Worm (Caenorhabditis elegans) whole organism, early embryonic: Measurements from ENCODE around the gene D1022.4.
"Not testable (repeated sequence)": the region's sequence is repeated elsewhere in the genome, so short reads cannot be mapped to it uniquely, and the experiment has no call there.

Experiments
- B0310.2 ChIP-seq: sonication (generic microtip); optimal IDR thresholded peaks from 2 replicates; lab custom pipeline; 2016; ENCODE audit warnings: mild to moderate bottlenecking, missing genetic modification characterization, missing compliant biosample characterization
- F13C5.2 ChIP-seq: sonication (generic microtip); optimal IDR thresholded peaks from 2 replicates; lab custom pipeline; 2017; ENCODE audit warnings: mild to moderate bottlenecking, missing genetic modification characterization, inconsistent platforms, missing compliant biosample characterization
- aly-1 ChIP-seq: sonication (generic microtip); optimal IDR thresholded peaks from 2 replicates; lab custom pipeline; 2016; ENCODE audit warnings: missing genetic modification characterization, missing compliant biosample characterization
- ama-1 ChIP-seq: fragments of 150-350 bp; optimal IDR thresholded peaks from 2 replicates; lab custom pipeline; 2014
- ceh-13 ChIP-seq: fragments of 200-800 bp; sonication (Bioruptor generic); optimal IDR thresholded peaks from 2 replicates; lab custom pipeline; 2018; ENCODE audit warnings: mild to moderate bottlenecking, missing genetic modification characterization, missing compliant biosample characterization
- ceh-36 ChIP-seq: sonication (generic microtip); optimal IDR thresholded peaks from 2 replicates; lab custom pipeline; 2016; ENCODE audit warnings: missing genetic modification characterization, inconsistent platforms, missing compliant biosample characterization
- ets-7 ChIP-seq: sonication (generic microtip); optimal IDR thresholded peaks from 2 replicates; lab custom pipeline; 2016; ENCODE audit warnings: missing genotype, missing genetic modification characterization, missing compliant biosample characterization
- flt-1 ChIP-seq: fragments of 200-800 bp; sonication (Bioruptor generic); IDR thresholded peaks from 2 replicates; pipeline ENCODE4 v1.3.6; 2022; ENCODE audit warnings: missing genetic modification characterization, missing compliant biosample characterization
- hmbx-1 ChIP-seq: sonication (generic microtip); optimal IDR thresholded peaks from 2 replicates; lab custom pipeline; 2016; ENCODE audit warnings: mild to moderate bottlenecking, missing genetic modification characterization, missing compliant biosample characterization
- hmg-4 ChIP-seq: fragments of 200-800 bp; sonication (Bioruptor generic); optimal IDR thresholded peaks from 2 replicates; lab custom pipeline; 2018; ENCODE audit warnings: mild to moderate bottlenecking, missing genetic modification characterization, missing compliant biosample characterization
- hnd-1 ChIP-seq: sonication (generic microtip); optimal IDR thresholded peaks from 2 replicates; lab custom pipeline; 2016; ENCODE audit warnings: missing genetic modification characterization, missing compliant biosample characterization
- pes-1 ChIP-seq: fragments of 200-800 bp; sonication (Bioruptor generic); IDR thresholded peaks from 2 replicates; pipeline ENCODE4 v1.3.6; 2022; ENCODE audit warnings: missing genetic modification reagents, missing genetic modification characterization, missing compliant biosample characterization
- scrt-1 ChIP-seq: fragments of 200-800 bp; sonication (Bioruptor generic); IDR thresholded peaks from 2 replicates; pipeline ENCODE4 v1.3.6; 2022; ENCODE audit warnings: missing genetic modification characterization, missing compliant biosample characterization
- sea-1 ChIP-seq: fragments of 200-800 bp; sonication (Bioruptor generic); conservative IDR thresholded peaks from 2 replicates; pipeline ENCODE4 v1.3.6; 2022; ENCODE audit warnings: missing genetic modification characterization, missing compliant biosample characterization
- tbx-11 ChIP-seq: fragments of 200-800 bp; sonication (Bioruptor generic); IDR thresholded peaks from 2 replicates; pipeline ENCODE4 v1.3.6; 2022; ENCODE audit warnings: missing genetic modification characterization, missing compliant biosample characterization
- tbx-37 ChIP-seq: fragments of 200-800 bp; sonication (Bioruptor generic); conservative IDR thresholded peaks from 2 replicates; pipeline ENCODE4 v1.3.6; 2022; ENCODE audit warnings: missing genetic modification reagents, missing genetic modification characterization, missing compliant biosample characterization
- tra-4 ChIP-seq: sonication (generic microtip); optimal IDR thresholded peaks from 2 replicates; lab custom pipeline; 2017; ENCODE audit warnings: missing genetic modification characterization, missing compliant biosample characterization

Gene D1022.4

DNA sequence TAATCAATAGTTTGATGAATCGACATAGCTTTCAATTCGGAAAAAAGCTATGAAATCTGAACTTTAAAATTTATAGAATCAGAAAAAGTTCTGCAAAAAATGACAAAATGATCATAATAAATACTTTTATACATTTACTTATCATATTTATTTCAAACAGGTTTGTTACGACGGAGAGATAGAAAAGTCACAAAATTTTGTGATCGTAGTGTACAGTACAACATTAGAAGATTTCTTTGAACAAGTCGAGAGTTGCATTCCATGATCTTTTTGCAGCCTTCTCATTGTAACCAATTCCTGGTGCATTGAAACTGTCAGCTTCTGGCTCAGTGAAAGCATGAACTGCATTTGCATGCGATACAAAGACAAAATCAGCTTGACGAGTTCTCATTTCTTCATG, 908 bp downstream of the D1022.4 start, which contains the start of gene D1022.3:
Gene D1022.3, minus strand, starts transcription at position 101 of the 400 bp plus-strand sequence.
- no peak for TF ChIP-seq ceh-13
- TF ChIP-seq ceh-36 (tag; lab: Kevin White, UChicago), result no peak
- no peak for TF ChIP-seq B0310.2 (tag; lab: Kevin White, UChicago)
- TF ChIP-seq hnd-1, result no peak
- no peak for TF ChIP-seq flt-1 (GFP tag; lab: Robert Waterston, UW)
- no peak for TF ChIP-seq ets-7
- TF ChIP-seq tbx-11 (GFP tag; lab: Robert Waterston, UW), result no peak
- no peak for TF ChIP-seq tbx-37 (GFP tag; lab: Robert Waterston, UW)
- no peak for TF ChIP-seq tra-4 (tag; lab: Kevin White, UChicago)
- no peak for TF ChIP-seq hmbx-1 (tag; lab: Kevin White, UChicago)
- TF ChIP-seq F13C5.2 (tag; lab: Kevin White, UChicago), result no peak
- TF ChIP-seq pes-1 (GFP tag; lab: Robert Waterston, UW), result no peak
- TF ChIP-seq aly-1 (tag; lab: Kevin White, UChicago), result no peak
- TF ChIP-seq ama-1 (lab: Kevin White, UChicago), result no peak
- no peak for TF ChIP-seq hmg-4 (GFP tag; lab: Kevin White, UChicago)
- TF ChIP-seq sea-1 (GFP tag; lab: Robert Waterston, UW), result no peak
- no peak for TF ChIP-seq scrt-1

DNA sequence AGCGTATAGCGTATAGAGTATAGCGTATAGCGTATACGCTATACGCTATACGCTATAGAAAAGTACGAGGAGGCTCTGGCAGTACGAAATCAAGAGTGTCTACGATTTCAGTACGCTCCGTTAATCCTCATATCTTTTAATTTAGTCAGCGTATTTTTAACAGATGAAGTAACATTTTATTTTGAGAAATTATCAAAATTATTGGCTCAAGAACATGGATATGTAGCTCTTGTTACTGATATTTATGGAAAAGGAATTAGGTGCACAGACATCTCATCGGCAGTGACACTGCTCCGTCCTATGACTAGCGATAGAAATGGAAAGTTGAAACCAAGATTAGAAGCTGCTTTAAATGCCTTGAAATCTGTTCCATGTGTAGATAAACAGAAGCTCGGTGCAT, 22.1 kb downstream of the D1022.4 start, which contains the start of gene K02A2.1:
Gene K02A2.1, plus strand, starts transcription at position 301 of the 400 bp plus-strand sequence.
- TF ChIP-seq hmg-4 (GFP tag; lab: Kevin White, UChicago); ets-7; tbx-37 (GFP tag; lab: Robert Waterston, UW): not testable (repeated sequence)

DNA sequence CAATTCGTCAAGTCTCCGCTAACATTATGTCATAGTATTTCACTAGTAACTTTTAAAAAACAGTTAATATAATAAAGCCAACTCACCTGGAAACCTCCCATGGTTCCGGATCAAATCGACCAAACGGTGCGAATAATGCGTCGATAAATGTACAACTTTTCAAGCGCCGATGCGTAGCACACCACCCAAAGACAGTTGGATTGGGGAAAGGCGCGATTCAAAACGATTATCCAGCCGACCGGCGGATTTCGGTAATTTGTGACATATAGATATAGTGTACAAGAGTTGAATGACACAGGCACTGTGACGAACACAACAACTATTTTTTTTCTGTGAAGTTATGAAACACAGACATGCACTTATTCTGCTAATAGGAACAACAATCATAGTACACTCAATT, 22.9 kb downstream of the D1022.4 start, which contains the start of gene kcc-3:
Gene kcc-3, minus strand, starts transcription at position 101 of the 400 bp plus-strand sequence.
- TF ChIP-seq ama-1 (lab: Kevin White, UChicago), result no peak
- TF ChIP-seq ceh-13, result no peak
- no peak for TF ChIP-seq flt-1 (GFP tag; lab: Robert Waterston, UW)
- no peak for TF ChIP-seq hmbx-1 (tag; lab: Kevin White, UChicago)
- no peak for TF ChIP-seq tra-4 (tag; lab: Kevin White, UChicago)
- no peak for TF ChIP-seq sea-1 (GFP tag; lab: Robert Waterston, UW)
- no peak for TF ChIP-seq tbx-37 (GFP tag; lab: Robert Waterston, UW)
- TF ChIP-seq ets-7, result no peak
- TF ChIP-seq tbx-11 (GFP tag; lab: Robert Waterston, UW), result no peak
- TF ChIP-seq aly-1 (tag; lab: Kevin White, UChicago), result no peak
- no peak for TF ChIP-seq hmg-4 (GFP tag; lab: Kevin White, UChicago)
- no peak for TF ChIP-seq B0310.2 (tag; lab: Kevin White, UChicago)
- no peak for TF ChIP-seq scrt-1

- TF ChIP-seq hnd-1 (no peak), hmbx-1 (tag; lab: Kevin White, UChicago) (no peak), tbx-11 (GFP tag; lab: Robert Waterston, UW) (no peak), ama-1 (lab: Kevin White, UChicago) (no peak), B0310.2 (tag; lab: Kevin White, UChicago) (no peak), ceh-36 (tag; lab: Kevin White, UChicago) (no peak), F13C5.2 (tag; lab: Kevin White, UChicago) (no peak), scrt-1 (no peak), tra-4 (tag; lab: Kevin White, UChicago) (no peak), sea-1 (GFP tag; lab: Robert Waterston, UW) (no peak), aly-1 (tag; lab: Kevin White, UChicago) (no peak), tbx-37 (GFP tag; lab: Robert Waterston, UW) (no peak), pes-1 (GFP tag; lab: Robert Waterston, UW) (no peak), ets-7 (no peak), hmg-4 (GFP tag; lab: Kevin White, UChicago) (no peak)
Observed at ce11 chrII:7432327-7432726, 24.8 kb downstream of the D1022.4 start, which contains the start of gene srd-54. Gene srd-54 (plus strand): TSS chrII:7432627.

DNA sequence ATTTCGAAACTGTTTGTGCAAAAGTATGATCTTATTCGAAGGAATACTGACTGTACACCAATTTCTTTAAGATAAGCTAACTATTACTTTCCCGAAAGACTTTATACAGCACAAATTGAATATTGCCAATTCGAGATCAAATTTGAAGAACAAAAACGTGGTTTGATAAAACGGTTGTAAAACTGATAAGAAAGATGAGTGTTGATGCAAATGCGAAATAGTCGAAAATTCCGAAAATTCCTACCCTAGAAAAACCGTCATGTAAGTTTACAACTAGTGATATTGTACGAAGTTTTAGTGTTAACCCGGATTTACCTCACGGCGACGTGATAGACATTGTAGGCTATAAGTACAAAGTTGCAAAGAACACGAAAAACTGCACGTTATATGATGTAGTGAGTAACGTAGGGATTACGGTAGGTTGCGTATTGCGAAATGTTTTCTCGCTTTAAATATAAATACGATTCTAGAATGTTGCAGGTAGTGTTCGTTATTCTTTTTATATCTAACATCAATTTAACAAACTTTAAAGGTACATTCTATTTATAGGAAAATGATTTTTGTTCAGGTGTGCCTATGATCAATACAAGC, 36.2 kb downstream of the D1022.4 start:
- TF ChIP-seq hmg-4 (GFP tag; lab: Kevin White, UChicago) (no peak), sea-1 (GFP tag; lab: Robert Waterston, UW) (no peak), flt-1 (GFP tag; lab: Robert Waterston, UW) (no peak), F13C5.2 (tag; lab: Kevin White, UChicago) (no peak)

DNA sequence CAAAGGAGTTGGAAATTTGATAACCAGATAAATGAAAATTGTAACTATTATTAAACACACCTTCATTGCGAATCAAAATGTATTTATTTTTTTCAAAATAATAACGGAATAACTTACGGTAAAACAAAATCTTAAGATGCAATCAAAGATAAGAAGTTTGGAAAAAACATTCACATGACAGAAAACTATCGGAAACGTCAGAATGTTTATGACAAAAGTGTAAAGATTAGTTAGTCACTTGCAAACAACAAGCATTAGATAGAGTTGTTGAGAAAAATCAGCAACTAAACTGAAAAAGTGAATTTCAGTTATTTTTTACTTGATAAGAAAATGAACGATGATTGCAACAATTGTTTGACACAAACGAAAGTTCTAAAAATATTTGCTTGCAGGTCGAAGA, 36.9 kb downstream of the D1022.4 start:
- no peak for TF ChIP-seq tra-4 (tag; lab: Kevin White, UChicago)
- TF ChIP-seq sea-1 (GFP tag; lab: Robert Waterston, UW), result no peak
- TF ChIP-seq flt-1 (GFP tag; lab: Robert Waterston, UW), result no peak
- no peak for TF ChIP-seq scrt-1
- TF ChIP-seq hmg-4 (GFP tag; lab: Kevin White, UChicago), result no peak
- no peak for TF ChIP-seq hmbx-1 (tag; lab: Kevin White, UChicago)
- TF ChIP-seq hnd-1, result no peak
- TF ChIP-seq ceh-13, result no peak
- TF ChIP-seq B0310.2 (tag; lab: Kevin White, UChicago), result no peak
- no peak for TF ChIP-seq ceh-36 (tag; lab: Kevin White, UChicago)
- TF ChIP-seq tbx-37 (GFP tag; lab: Robert Waterston, UW), result no peak
- no peak for TF ChIP-seq aly-1 (tag; lab: Kevin White, UChicago)
- no peak for TF ChIP-seq tbx-11 (GFP tag; lab: Robert Waterston, UW)
- no peak for TF ChIP-seq F13C5.2 (tag; lab: Kevin White, UChicago)
- TF ChIP-seq ets-7, result no peak

- TF ChIP-seq ets-7, result no peak
- no peak for TF ChIP-seq ceh-13
- TF ChIP-seq tbx-37 (GFP tag; lab: Robert Waterston, UW), result no peak
- TF ChIP-seq aly-1 (tag; lab: Kevin White, UChicago), result no peak
- no peak for TF ChIP-seq hmg-4 (GFP tag; lab: Kevin White, UChicago)
- TF ChIP-seq scrt-1, result no peak
- no peak for TF ChIP-seq B0310.2 (tag; lab: Kevin White, UChicago)
- TF ChIP-seq F13C5.2 (tag; lab: Kevin White, UChicago), result no peak
- no peak for TF ChIP-seq tra-4 (tag; lab: Kevin White, UChicago)
- TF ChIP-seq hmbx-1 (tag; lab: Kevin White, UChicago), result no peak
- no peak for TF ChIP-seq ama-1 (lab: Kevin White, UChicago)
- no peak for TF ChIP-seq sea-1 (GFP tag; lab: Robert Waterston, UW)
- TF ChIP-seq tbx-11 (GFP tag; lab: Robert Waterston, UW), result no peak
- no peak for TF ChIP-seq hnd-1
- no peak for TF ChIP-seq ceh-36 (tag; lab: Kevin White, UChicago)
- no peak for TF ChIP-seq flt-1 (GFP tag; lab: Robert Waterston, UW)
- TF ChIP-seq pes-1 (GFP tag; lab: Robert Waterston, UW), result no peak
Observed at ce11 chrII:7419563-7419962, 37.5 kb downstream of the D1022.4 start.
